Fruit fly (Drosophila melanogaster) whole organism, adult: Measurements from ENCODE around the gene Fmr1.

ENCODE experiments used
- CG7045 ChIP-seq: fragments of 200-800 bp; sonication (Bioruptor generic); optimal IDR thresholded peaks from 2 replicates; lab custom pipeline; 2017; ENCODE audit warnings: missing biosample characterization, mild to moderate bottlenecking, missing genetic modification characterization
- Hr96 ChIP-seq: fragments of 200-800 bp; sonication (Bioruptor generic); optimal IDR thresholded peaks from 2 replicates; lab custom pipeline; 2016; ENCODE audit warnings: missing biosample characterization, missing genetic modification characterization
- kay ChIP-seq: fragments of 200-800 bp; sonication (Bioruptor generic); peaks from one replicate; lab custom pipeline; 2016; ENCODE audit warnings: missing biosample characterization, missing genetic modification characterization, borderline replicate concordance

dm6 chr3R:10139649-10140598 is 30.0 kb upstream of the Fmr1 start, which contains the start of gene tws:
- TF ChIP-seq CG7045 (no peak), kay (GFP tag; lab: Kevin White, UChicago) (peak; percentile 76), Hr96 (no peak)
